Worm (Caenorhabditis elegans) whole organism, L2 larva: ENCODE results near the gene ndx-9.

Source experiments
- C34F6.9 ChIP-seq: fragments of 150-350 bp; optimal IDR thresholded peaks from 2 replicates; lab custom pipeline; 2014; ENCODE audit warnings: missing biosample characterization, missing genetic modification characterization
- F13H6.1 ChIP-seq: sonication (generic microtip); optimal IDR thresholded peaks from 2 replicates; lab custom pipeline; 2016; ENCODE audit warnings: missing genetic modification characterization, missing compliant biosample characterization
- R02D3.7 ChIP-seq: fragments of 150-350 bp; optimal IDR thresholded peaks from 2 replicates; lab custom pipeline; 2014; ENCODE audit warnings: missing biosample characterization, missing genetic modification characterization
- Y55F3AM.14 ChIP-seq: fragments of 200-800 bp; sonication (Bioruptor generic); optimal IDR thresholded peaks from 2 replicates; lab custom pipeline; 2018; ENCODE audit warnings: mild to moderate bottlenecking, missing genetic modification characterization, missing compliant biosample characterization
- ZK546.5 ChIP-seq: sonication (generic microtip); optimal IDR thresholded peaks from 2 replicates; lab custom pipeline; 2017; ENCODE audit warnings: missing biosample characterization, missing genetic modification characterization
- alr-1 ChIP-seq: fragments of 150-350 bp; optimal IDR thresholded peaks from 2 replicates; lab custom pipeline; 2014; ENCODE audit warnings: missing biosample characterization, missing genetic modification characterization
- blmp-1 ChIP-seq: sonication (generic microtip); optimal IDR thresholded peaks from 2 replicates; lab custom pipeline; 2017; ENCODE audit warnings: missing genetic modification characterization, mild to moderate bottlenecking, missing compliant biosample characterization, antibody characterized with exemption, moderate library complexity; ENCODE audit not compliant: insufficient read depth
- crh-2 ChIP-seq: sonication (generic microtip); optimal IDR thresholded peaks from 2 replicates; lab custom pipeline; 2017; ENCODE audit warnings: missing biosample characterization, missing genetic modification characterization
- dmd-4 ChIP-seq: sonication (generic microtip); optimal IDR thresholded peaks from 2 replicates; lab custom pipeline; 2017; ENCODE audit warnings: missing biosample characterization, missing genetic modification characterization
- elt-3 ChIP-seq: sonication (generic microtip); optimal IDR thresholded peaks from 2 replicates; lab custom pipeline; 2017; ENCODE audit warnings: missing biosample characterization, missing genetic modification characterization
- fos-1 ChIP-seq: fragments of 150-350 bp; optimal IDR thresholded peaks from 2 replicates; lab custom pipeline; 2014; ENCODE audit warnings: missing biosample characterization, missing genetic modification characterization
- lin-11 ChIP-seq: fragments of 150-350 bp; sonication (generic microtip); optimal IDR thresholded peaks from 2 replicates; lab custom pipeline; 2014; ENCODE audit warnings: missing biosample characterization, missing genetic modification characterization, inconsistent platforms, mixed read lengths
- lin-13 ChIP-seq: fragments of 150-350 bp; optimal IDR thresholded peaks from 2 replicates; lab custom pipeline; 2014; ENCODE audit warnings: missing biosample characterization, missing genetic modification reagents, missing genetic modification characterization
- lin-39 ChIP-seq: fragments of 150-350 bp; optimal IDR thresholded peaks from 2 replicates; lab custom pipeline; 2014; ENCODE audit warnings: missing biosample characterization, missing genetic modification reagents, missing genetic modification characterization
- lsy-2 ChIP-seq, 2 experiments: fragments of 150-350 bp in 1 of 2; sonication (generic microtip) in 1 of 2; optimal IDR thresholded peaks; 2 replicates each; lab custom pipeline; 2014 to 2017; ENCODE audit warnings: missing biosample characterization in 2 of 2, missing genetic modification characterization in 2 of 2
- mab-5 ChIP-seq: fragments of 150-350 bp; optimal IDR thresholded peaks from 2 replicates; lab custom pipeline; 2014; ENCODE audit warnings: missing biosample characterization, missing genetic modification characterization
- mbf-1 ChIP-seq: sonication (generic microtip); optimal IDR thresholded peaks from 2 replicates; lab custom pipeline; 2017; ENCODE audit warnings: missing biosample characterization, missing genetic modification characterization
- mdl-1 ChIP-seq, 2 experiments: fragments of 150-350 bp in 1 of 2; sonication (generic microtip) in 1 of 2; optimal IDR thresholded peaks; 2 replicates each; lab custom pipeline; 2017; ENCODE audit warnings: missing biosample characterization in 2 of 2, missing genetic modification characterization in 2 of 2
- nhr-10 ChIP-seq: sonication (generic microtip); optimal IDR thresholded peaks from 2 replicates; lab custom pipeline; 2017; ENCODE audit warnings: missing biosample characterization, missing genetic modification characterization
- nhr-12 ChIP-seq: fragments of 150-350 bp; optimal IDR thresholded peaks from 2 replicates; lab custom pipeline; 2014; ENCODE audit warnings: missing biosample characterization, missing genetic modification characterization
- nhr-129 ChIP-seq: fragments of 150-350 bp; optimal IDR thresholded peaks from 2 replicates; lab custom pipeline; 2014; ENCODE audit warnings: missing biosample characterization, missing genetic modification characterization
- nhr-21 ChIP-seq: fragments of 150-350 bp; optimal IDR thresholded peaks from 2 replicates; lab custom pipeline; 2014; ENCODE audit warnings: missing biosample characterization, missing genetic modification characterization
- nhr-23 ChIP-seq: fragments of 150-350 bp; optimal IDR thresholded peaks from 2 replicates; lab custom pipeline; 2014; ENCODE audit warnings: missing biosample characterization, missing genetic modification reagents, missing genetic modification characterization
- nhr-237 ChIP-seq: fragments of 150-350 bp; optimal IDR thresholded peaks from 2 replicates; lab custom pipeline; 2014; ENCODE audit warnings: missing biosample characterization, missing genetic modification characterization
- nhr-25 ChIP-seq: fragments of 150-350 bp; sonication (generic microtip); optimal IDR thresholded peaks from 3 replicates; lab custom pipeline; 2014; ENCODE audit warnings: missing biosample characterization, missing genetic modification characterization
- nhr-6 ChIP-seq: fragments of 150-350 bp; optimal IDR thresholded peaks from 2 replicates; lab custom pipeline; 2014; ENCODE audit warnings: missing biosample characterization, missing genetic modification characterization
- sma-3 ChIP-seq: sonication (generic microtip); optimal IDR thresholded peaks from 2 replicates; lab custom pipeline; 2016; ENCODE audit warnings: missing genetic modification reagents, missing genetic modification characterization, missing compliant biosample characterization
- sma-9 ChIP-seq, 2 experiments: fragments of 150-350 bp in 1 of 2; sonication (generic microtip) in 1 of 2; optimal IDR thresholded peaks; 2 replicates each; lab custom pipeline; 2014 to 2016; ENCODE audit warnings: missing genetic modification characterization in 2 of 2, mild to moderate bottlenecking in 1 of 2, missing biosample characterization in 1 of 2, missing compliant biosample characterization in 1 of 2, missing genetic modification reagents in 1 of 2, moderate library complexity in 1 of 2
- unc-55 ChIP-seq: fragments of 150-350 bp; sonication (generic microtip); optimal IDR thresholded peaks from 3 replicates; lab custom pipeline; 2014; ENCODE audit warnings: missing biosample characterization, missing genetic modification reagents, missing genetic modification characterization
- zag-1 ChIP-seq: fragments of 150-350 bp; optimal IDR thresholded peaks from 2 replicates; lab custom pipeline; 2014; ENCODE audit warnings: missing biosample characterization, missing genetic modification characterization
- ztf-1 ChIP-seq: fragments of 200-800 bp; sonication (Bioruptor generic); conservative IDR thresholded peaks from 2 replicates; pipeline ENCODE4 v1.3.6; 2022; ENCODE audit warnings: missing genetic modification characterization, missing compliant biosample characterization
- ztf-4 ChIP-seq: fragments of 150-350 bp; optimal IDR thresholded peaks from 2 replicates; lab custom pipeline; 2014; ENCODE audit warnings: missing biosample characterization, missing genetic modification characterization

The ndx-9 gene

ce11 chrIV:11019962-11020550, 8.2 kb upstream of the ndx-9 start, which contains the start of gene F13H10.8 (continued):
- no peak for TF ChIP-seq nhr-23 (tag; lab: Kevin White, UChicago)
- peak; percentile 93 for TF ChIP-seq fos-1 (tag; lab: Kevin White, UChicago)
- TF ChIP-seq blmp-1 (tag; lab: Kevin White, UChicago): no peak
- no peak for TF ChIP-seq unc-55
- no peak for TF ChIP-seq Y55F3AM.14 (GFP tag; lab: Kevin White, UChicago)
- no peak for TF ChIP-seq nhr-21 (tag; lab: Kevin White, UChicago)
- no peak for TF ChIP-seq mab-5 (tag; lab: Kevin White, UChicago)
- no peak for TF ChIP-seq nhr-12 (tag; lab: Kevin White, UChicago)
- TF ChIP-seq lin-13 (GFP tag; lab: Kevin White, UChicago): peak; percentile 27

- TF ChIP-seq crh-2: peak; percentile 62
- TF ChIP-seq fos-1 (tag; lab: Kevin White, UChicago): peak; percentile 59
- peak in 1 of 2 experiments; percentile 27 for TF ChIP-seq mdl-1 (tag; optimal IDR thresholded peaks at IDR 0.05; lab: Kevin White, UChicago)
- TF ChIP-seq sma-9 (GFP tag; optimal IDR thresholded peaks at IDR 0.05; lab: Kevin White, UChicago): peak; percentile 31
- no peak for TF ChIP-seq sma-9 (tag; optimal IDR thresholded peaks at IDR 0.05; lab: Kevin White, UChicago)
- TF ChIP-seq lin-13 (GFP tag; lab: Kevin White, UChicago): no peak
- no peak for TF ChIP-seq unc-55
- TF ChIP-seq, all 48 proteins: peak for 4
Measured at ce11 chrIV:11015881-11016280, 4.1 kb upstream of the ndx-9 start, which contains the start of gene F13H10.3. F13H10.3 (minus strand) TSS chrIV:11015953.

ce11 chrIV:11009928-11010327, 1.9 kb downstream of the ndx-9 start:
- TF ChIP-seq nhr-6 (tag; lab: Kevin White, UChicago) (no peak), ZK546.5 (tag; lab: Kevin White, UChicago) (no peak), crh-2 (no peak), lsy-2 (tag; optimal IDR thresholded peaks at IDR 0.05; lab: Kevin White, UChicago) (no peak), C34F6.9 (tag; lab: Kevin White, UChicago) (no peak), elt-3 (no peak), dmd-4 (tag; lab: Kevin White, UChicago) (no peak), zag-1 (tag; lab: Kevin White, UChicago) (no peak), nhr-10 (tag; lab: Kevin White, UChicago) (no peak), lin-11 (tag; lab: Kevin White, UChicago) (no peak), alr-1 (tag; lab: Kevin White, UChicago) (no peak), lin-39 (tag; lab: Kevin White, UChicago) (no peak), nhr-129 (no peak), nhr-21 (tag; lab: Kevin White, UChicago) (no peak), nhr-23 (tag; lab: Kevin White, UChicago) (no peak)

ce11 chrIV:11008996-11009395, 2.8 kb downstream of the ndx-9 start, which contains the start of gene F13H10.6:
F13H10.6 (plus strand) TSS chrIV:11009296.
- no peak for TF ChIP-seq sma-9 (GFP tag; optimal IDR thresholded peaks at IDR 0.05; lab: Kevin White, UChicago)
- TF ChIP-seq sma-9 (tag; optimal IDR thresholded peaks at IDR 0.05; lab: Kevin White, UChicago): no peak
- no peak for TF ChIP-seq crh-2
- no peak for TF ChIP-seq nhr-237 (tag; lab: Kevin White, UChicago)
- no peak for TF ChIP-seq unc-55
- no peak for TF ChIP-seq R02D3.7
- no peak for TF ChIP-seq nhr-12 (tag; lab: Kevin White, UChicago)
- TF ChIP-seq mbf-1: no peak
- no peak for TF ChIP-seq mdl-1 (tag; optimal IDR thresholded peaks at IDR 0.05; lab: Kevin White, UChicago)

- TF ChIP-seq C34F6.9 (tag; lab: Kevin White, UChicago) (peak; percentile 2), lin-11 (tag; lab: Kevin White, UChicago) (no peak), nhr-25 (tag; lab: Kevin White, UChicago) (peak; percentile 66), nhr-129 (peak; percentile 75), unc-55 (no peak), crh-2 (peak; percentile 33), F13H6.1 (tag; lab: Kevin White, UChicago) (peak; percentile 1), ztf-4 (tag; lab: Kevin White, UChicago) (no peak), ztf-1 (no peak), fos-1 (tag; lab: Kevin White, UChicago) (peak; percentile 78), sma-9 (GFP tag; optimal IDR thresholded peaks at IDR 0.05; lab: Kevin White, UChicago) (peak; percentile 24), sma-9 (tag; optimal IDR thresholded peaks at IDR 0.05; lab: Kevin White, UChicago) (no peak), nhr-21 (tag; lab: Kevin White, UChicago) (peak; percentile 32), sma-3 (GFP tag; lab: Kevin White, UChicago) (peak; percentile 48), blmp-1 (tag; lab: Kevin White, UChicago) (peak; percentile 89)
Measured at ce11 chrIV:11008255-11008654, 3.6 kb downstream of the ndx-9 start.
